Fruit fly (Drosophila melanogaster) whole organism, adult: ENCODE data around the gene CG14340.

Experiments used
- CG11617 ChIP-seq: fragments of 200-800 bp; sonication (Bioruptor generic); optimal IDR thresholded peaks from 2 replicates; lab custom pipeline; 2017; ENCODE audit warnings: mild to moderate bottlenecking, missing biosample characterization, missing genetic modification reagents, missing genetic modification characterization
- CG12768 ChIP-seq: fragments of 200-800 bp; sonication (Bioruptor generic); optimal IDR thresholded peaks from 2 replicates; lab custom pipeline; 2017; ENCODE audit warnings: missing biosample characterization, missing genetic modification characterization, mild to moderate bottlenecking, moderate library complexity, missing genetic modification reagents
- CG14711 ChIP-seq: fragments of 200-800 bp; sonication (Bioruptor generic); optimal IDR thresholded peaks from 2 replicates; lab custom pipeline; 2018; ENCODE audit warnings: missing biosample characterization, mild to moderate bottlenecking, missing genetic modification characterization, moderate library complexity
- CG1620 ChIP-seq: fragments of 200-800 bp; sonication (Bioruptor generic); optimal IDR thresholded peaks from 2 replicates; lab custom pipeline; 2016; ENCODE audit warnings: missing biosample characterization, missing genetic modification characterization
- CG33017 ChIP-seq: fragments of 200-800 bp; sonication (Bioruptor generic); optimal IDR thresholded peaks from 2 replicates; lab custom pipeline; 2018; ENCODE audit warnings: missing biosample characterization, mild to moderate bottlenecking, missing genetic modification characterization, moderate library complexity
- CG5204 ChIP-seq: fragments of 200-800 bp; sonication (Bioruptor generic); optimal IDR thresholded peaks from 2 replicates; lab custom pipeline; 2016; ENCODE audit warnings: missing biosample characterization, missing genetic modification characterization
- CG7045 ChIP-seq: fragments of 200-800 bp; sonication (Bioruptor generic); optimal IDR thresholded peaks from 2 replicates; lab custom pipeline; 2017; ENCODE audit warnings: missing biosample characterization, mild to moderate bottlenecking, missing genetic modification characterization
- CG7101 ChIP-seq: fragments of 200-800 bp; sonication (Bioruptor generic); optimal IDR thresholded peaks from 2 replicates; lab custom pipeline; 2018; ENCODE audit warnings: missing biosample characterization, mild to moderate bottlenecking, missing genetic modification characterization, moderate library complexity
- Clk ChIP-seq: fragments of 200-800 bp; sonication (Bioruptor generic); optimal IDR thresholded peaks from 2 replicates; lab custom pipeline; 2017; ENCODE audit warnings: missing biosample characterization, missing genetic modification characterization
- Crg-1 ChIP-seq: fragments of 200-800 bp; sonication (Bioruptor generic); optimal IDR thresholded peaks from 2 replicates; lab custom pipeline; 2016; ENCODE audit warnings: missing biosample characterization, missing genetic modification characterization
- Hr96 ChIP-seq: fragments of 200-800 bp; sonication (Bioruptor generic); optimal IDR thresholded peaks from 2 replicates; lab custom pipeline; 2016; ENCODE audit warnings: missing biosample characterization, missing genetic modification characterization
- Mnt ChIP-seq: fragments of 200-800 bp; sonication (Bioruptor generic); optimal IDR thresholded peaks from 2 replicates; lab custom pipeline; 2016; ENCODE audit warnings: missing biosample characterization, mild to moderate bottlenecking, missing genetic modification characterization
- bab1 ChIP-seq: fragments of 200-800 bp; sonication (Bioruptor generic); optimal IDR thresholded peaks from 3 replicates; lab custom pipeline; 2019; ENCODE audit warnings: missing biosample characterization, mild to moderate bottlenecking, missing genetic modification characterization, moderate library complexity
- cic ChIP-seq: fragments of 200-800 bp; sonication (Bioruptor generic); optimal IDR thresholded peaks from 2 replicates; lab custom pipeline; 2017; ENCODE audit warnings: missing biosample characterization, mild to moderate bottlenecking, missing genetic modification characterization, moderate library complexity
- cnc ChIP-seq, 2 experiments: fragments of >200 bp; optimal IDR thresholded peaks; 2 replicates each; lab custom pipeline; 2017
- kay ChIP-seq: fragments of 200-800 bp; sonication (Bioruptor generic); peaks from one replicate; lab custom pipeline; 2016; ENCODE audit warnings: missing biosample characterization, missing genetic modification characterization, borderline replicate concordance
- ovo ChIP-seq: fragments of 200-800 bp; sonication (Bioruptor generic); optimal IDR thresholded peaks from 2 replicates; lab custom pipeline; 2016; ENCODE audit warnings: missing biosample characterization, missing genetic modification characterization
- pad ChIP-seq: fragments of 200-800 bp; sonication (Bioruptor generic); optimal IDR thresholded peaks from 3 replicates; lab custom pipeline; 2017; ENCODE audit warnings: missing biosample characterization, missing genetic modification characterization, mild to moderate bottlenecking, moderate library complexity, missing genetic modification reagents
- tj ChIP-seq: fragments of 200-800 bp; sonication (Bioruptor generic); optimal IDR thresholded peaks from 3 replicates; lab custom pipeline; 2017; ENCODE audit warnings: missing biosample characterization, mild to moderate bottlenecking, missing genetic modification characterization, moderate library complexity
- toe ChIP-seq: fragments of 200-800 bp; sonication (Bioruptor generic); optimal IDR thresholded peaks from 2 replicates; lab custom pipeline; 2016; ENCODE audit warnings: missing biosample characterization, missing genetic modification characterization

CG14340 gene

DNA sequence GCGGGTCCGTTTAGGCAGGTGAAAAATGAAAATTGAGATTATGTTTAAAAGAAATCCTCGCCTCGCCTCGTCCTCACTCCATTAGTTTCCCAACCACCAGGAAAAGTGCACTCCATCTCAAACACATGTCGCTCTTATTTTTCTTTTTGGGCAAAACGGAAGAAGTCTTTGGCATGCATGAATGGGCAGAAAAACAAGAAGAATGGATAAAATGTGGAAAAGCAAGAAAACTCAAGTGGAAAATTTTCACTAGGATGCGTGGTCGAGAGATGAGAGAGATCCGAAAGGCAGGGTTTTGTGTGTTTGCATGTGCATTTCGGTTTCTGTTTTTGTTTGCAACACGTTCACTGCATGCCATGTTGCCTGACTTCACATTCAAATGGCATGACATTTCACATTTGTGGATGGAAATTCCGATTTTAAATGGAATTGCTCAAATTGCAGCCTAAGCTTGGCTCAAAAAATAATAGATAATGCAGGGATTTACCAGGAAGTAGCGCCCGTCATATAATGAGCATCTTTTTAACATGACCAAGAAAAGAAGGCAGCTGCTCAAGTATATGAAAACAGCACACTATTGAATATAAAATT, 44.1 kb upstream of the CG14340 start:
- TF ChIP-seq tj (GFP tag; lab: Kevin White, UChicago), result no peak
- TF ChIP-seq CG7045, result no peak
- TF ChIP-seq CG11617 (GFP tag; lab: Kevin White, UChicago), result no peak
- TF ChIP-seq CG5204, result no peak

DNA sequence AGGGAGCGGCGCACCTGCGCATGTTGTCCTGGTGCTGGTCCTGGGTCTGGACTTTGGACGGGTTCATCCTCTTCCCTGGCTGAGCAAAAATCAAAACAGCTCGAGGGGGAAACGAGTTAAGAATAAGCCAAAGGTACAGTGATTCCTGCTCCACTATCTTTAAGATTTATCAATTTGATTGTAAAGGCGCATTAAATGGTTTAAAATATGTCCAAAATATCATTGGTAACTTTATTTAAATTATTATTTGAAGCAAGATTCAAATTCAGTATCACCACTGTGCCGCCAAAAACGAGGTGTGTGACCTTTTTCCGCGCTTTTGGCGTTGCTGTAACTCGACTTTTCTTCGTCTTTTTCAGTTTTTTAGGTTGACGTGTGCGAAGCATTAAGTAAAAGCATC, 43.3 kb upstream of the CG14340 start:
- TF ChIP-seq cic (GFP tag; lab: Kevin White, UChicago) (no peak), CG5204 (no peak), CG14711 (tag; lab: Kevin White, UChicago) (no peak), cnc (optimal IDR thresholded peaks at IDR 0.05; lab: Kevin White, UChicago) (no peak), CG1620 (GFP tag; lab: Kevin White, UChicago) (no peak), bab1 (GFP tag; lab: Kevin White, UChicago) (no peak), pad (no peak), Hr96 (no peak), ovo (GFP tag; lab: Kevin White, UChicago) (no peak), CG33017 (no peak), CG12768 (GFP tag; lab: Kevin White, UChicago) (no peak), CG11617 (GFP tag; lab: Kevin White, UChicago) (no peak), Clk (GFP tag; lab: Kevin White, UChicago) (no peak), CG7045 (no peak)

DNA sequence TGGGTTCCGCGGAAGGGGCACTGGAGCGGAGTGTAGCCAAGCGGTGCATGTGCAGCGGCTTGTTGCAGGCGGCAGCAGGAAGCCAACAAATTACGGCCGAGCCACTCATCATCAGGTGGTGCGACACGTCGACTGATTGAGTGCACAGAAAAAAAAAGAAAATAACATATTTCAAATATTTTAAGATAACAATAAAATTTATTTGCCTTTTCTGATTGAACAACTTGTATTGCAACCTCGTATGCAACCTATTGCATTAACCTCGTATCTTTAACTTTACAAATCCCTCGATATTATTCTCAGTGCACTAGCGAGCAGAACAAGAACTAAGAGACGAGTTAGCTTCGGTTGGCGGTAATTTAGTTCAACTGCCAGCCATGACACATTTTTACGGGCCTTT, 42.4 kb upstream of the CG14340 start:
- TF ChIP-seq CG7045 (no peak), Crg-1 (GFP tag; lab: Kevin White, UChicago) (no peak), Mnt (no peak), bab1 (GFP tag; lab: Kevin White, UChicago) (peak; percentile 31)

DNA sequence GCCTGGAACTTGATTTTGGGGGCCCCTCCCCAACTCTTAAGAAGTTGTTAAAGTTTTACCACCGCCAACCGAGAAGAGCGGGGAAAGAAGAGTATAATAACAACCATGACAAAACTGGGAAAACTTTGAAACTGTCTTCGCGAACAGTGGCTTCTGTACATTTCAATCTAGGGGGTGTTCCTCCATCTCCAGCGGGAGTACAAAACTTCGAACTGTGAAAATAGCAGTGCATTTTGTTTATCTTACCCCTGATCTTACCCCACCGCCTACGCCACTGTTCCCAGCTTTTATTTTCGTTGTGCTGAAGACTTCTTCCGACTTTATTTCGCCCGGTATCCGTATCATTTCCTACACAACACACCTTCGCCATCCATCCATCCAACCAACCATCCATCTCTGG, 41.8 kb upstream of the CG14340 start:
- no peak for TF ChIP-seq CG14711 (tag; lab: Kevin White, UChicago)
- TF ChIP-seq Mnt, result no peak
- no peak for TF ChIP-seq CG12768 (GFP tag; lab: Kevin White, UChicago)
- no peak for TF ChIP-seq ovo (GFP tag; lab: Kevin White, UChicago)
- no peak for TF ChIP-seq CG33017
- TF ChIP-seq bab1 (GFP tag; lab: Kevin White, UChicago), result no peak
- no peak for TF ChIP-seq Crg-1 (GFP tag; lab: Kevin White, UChicago)
- no peak for TF ChIP-seq CG11617 (GFP tag; lab: Kevin White, UChicago)
- TF ChIP-seq tj (GFP tag; lab: Kevin White, UChicago), result no peak
- TF ChIP-seq Hr96, result no peak
- no peak for TF ChIP-seq cnc (optimal IDR thresholded peaks at IDR 0.05; lab: Kevin White, UChicago)
- no peak for TF ChIP-seq CG5204
- TF ChIP-seq Clk (GFP tag; lab: Kevin White, UChicago), result no peak
- no peak for TF ChIP-seq cic (GFP tag; lab: Kevin White, UChicago)
- no peak for TF ChIP-seq CG1620 (GFP tag; lab: Kevin White, UChicago)
- TF ChIP-seq CG7045, result no peak
- TF ChIP-seq pad, result no peak

DNA sequence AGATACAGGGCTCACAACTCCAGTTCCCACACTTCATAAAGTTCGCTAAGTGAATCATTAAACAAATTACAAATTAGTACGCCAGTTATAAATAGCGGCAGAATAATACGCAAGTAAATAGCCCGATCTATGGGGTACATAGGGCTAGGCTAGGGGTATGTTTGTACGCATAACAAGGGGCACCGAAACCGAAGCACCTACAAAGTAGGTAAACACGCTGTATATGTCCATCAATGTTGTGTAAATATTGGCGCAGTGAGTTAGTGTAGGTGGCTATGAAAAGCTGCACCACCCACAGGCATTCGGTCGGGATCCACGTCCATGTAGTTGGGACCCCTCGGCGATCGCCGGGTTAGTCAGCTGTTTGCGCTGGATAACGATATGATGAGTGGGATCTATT, 40.6 kb upstream of the CG14340 start:
- no peak for TF ChIP-seq bab1 (GFP tag; lab: Kevin White, UChicago)
- peak; percentile 53 for TF ChIP-seq Hr96
- TF ChIP-seq CG12768 (GFP tag; lab: Kevin White, UChicago), result peak; percentile 41
- TF ChIP-seq kay (GFP tag; lab: Kevin White, UChicago), result no peak
- TF ChIP-seq cnc (optimal IDR thresholded peaks at IDR 0.05; lab: Kevin White, UChicago), result no peak
- TF ChIP-seq CG1620 (GFP tag; lab: Kevin White, UChicago), result peak; percentile 5
- peak; percentile 56 for TF ChIP-seq CG7045
- TF ChIP-seq ovo (GFP tag; lab: Kevin White, UChicago), result peak; percentile 48
- TF ChIP-seq CG5204, result no peak
- peak; percentile 47 for TF ChIP-seq pad
- peak; percentile 54 for TF ChIP-seq Crg-1 (GFP tag; lab: Kevin White, UChicago)
- TF ChIP-seq tj (GFP tag; lab: Kevin White, UChicago), result no peak
- peak; percentile 23 for TF ChIP-seq CG14711 (tag; lab: Kevin White, UChicago)
- peak; percentile 17 for TF ChIP-seq CG11617 (GFP tag; lab: Kevin White, UChicago)
- TF ChIP-seq CG7101 (tag; lab: Kevin White, UChicago), result peak; percentile 71
- TF ChIP-seq Mnt, result peak; percentile 11

DNA sequence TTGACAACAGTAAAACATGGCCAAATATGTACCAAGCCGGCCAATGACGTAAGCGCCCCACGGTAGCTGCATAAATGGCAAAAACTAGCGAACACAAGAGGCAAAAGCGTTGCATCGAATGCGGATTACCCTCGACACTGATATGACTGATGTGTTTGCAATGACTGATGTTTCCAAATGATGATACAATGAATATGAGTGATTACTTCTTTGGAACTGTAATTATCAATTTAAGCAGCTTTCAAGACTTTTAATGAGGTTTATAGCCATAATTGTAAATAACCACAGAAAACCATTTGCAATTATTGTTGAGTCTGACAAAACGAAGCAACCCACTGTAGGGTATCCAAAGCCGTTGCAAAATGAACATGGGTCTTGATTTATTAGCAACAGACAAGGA, 39.2 kb upstream of the CG14340 start:
- TF ChIP-seq cnc (optimal IDR thresholded peaks at IDR 0.05; lab: Kevin White, UChicago), result no peak
- TF ChIP-seq tj (GFP tag; lab: Kevin White, UChicago), result peak; percentile 55
- peak; percentile 56 for TF ChIP-seq bab1 (GFP tag; lab: Kevin White, UChicago)

DNA sequence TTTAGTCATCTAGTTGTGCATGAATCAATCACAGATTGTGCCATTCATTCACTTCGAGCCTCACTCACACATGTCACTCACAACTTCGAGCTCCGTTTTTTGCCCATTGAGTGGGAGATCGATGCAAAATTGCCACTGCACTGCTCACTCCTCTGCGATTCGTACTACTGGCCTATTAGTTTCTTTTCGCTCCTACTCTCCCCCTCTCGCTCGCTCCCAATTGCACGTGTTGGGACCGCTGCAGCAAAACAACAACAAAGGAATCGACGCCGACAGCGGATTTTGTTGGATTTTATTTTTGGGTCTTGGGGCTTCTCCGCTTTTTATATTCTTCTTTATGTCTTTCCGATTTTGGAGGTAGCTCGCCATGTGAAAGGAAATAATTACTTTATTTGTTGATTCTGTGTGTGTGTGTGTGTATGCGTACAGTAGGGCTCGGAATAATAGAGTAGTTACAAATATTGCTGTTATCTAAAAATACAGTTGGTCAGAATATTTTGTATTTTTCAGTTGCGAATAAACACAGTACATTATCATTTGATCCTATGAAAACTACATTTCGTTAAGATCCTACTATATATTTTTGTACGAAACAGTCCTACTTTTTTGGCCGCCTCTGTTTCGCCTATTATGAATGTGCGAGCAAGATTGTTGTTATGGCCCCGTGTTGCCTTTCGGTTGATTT, 38.4 kb upstream of the CG14340 start:
- TF ChIP-seq kay (GFP tag; lab: Kevin White, UChicago), result no peak
- no peak for TF ChIP-seq pad
- TF ChIP-seq CG14711 (tag; lab: Kevin White, UChicago), result peak; percentile 21
- TF ChIP-seq Mnt, result peak; percentile 1
- no peak for TF ChIP-seq toe (GFP tag; lab: Kevin White, UChicago)
- no peak for TF ChIP-seq CG12768 (GFP tag; lab: Kevin White, UChicago)
- TF ChIP-seq tj (GFP tag; lab: Kevin White, UChicago), result peak; percentile 9
